Worm (Caenorhabditis elegans): Measurements from ENCODE around the gene F54B3.1.

DNA sequence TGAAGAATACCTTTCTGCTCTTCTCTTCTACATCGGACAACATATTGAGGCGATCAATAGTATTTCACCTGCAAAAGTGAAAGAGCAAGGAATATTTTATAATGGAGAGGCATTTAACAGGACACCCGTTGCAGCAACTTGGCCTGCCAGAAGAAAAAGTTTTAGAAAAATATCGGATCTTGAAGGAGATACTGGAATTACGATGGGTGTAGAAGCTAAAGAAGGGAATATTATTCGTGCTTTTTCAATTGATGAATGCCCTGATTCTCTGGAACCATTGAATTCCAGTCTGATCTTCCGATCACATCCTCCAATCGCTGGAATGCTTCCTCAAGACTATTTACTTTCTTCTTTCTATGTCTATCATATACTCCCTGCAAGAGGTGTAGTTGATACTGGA is 10.2 kb downstream of the F54B3.1 start:
- TF ChIP-seq pqm-1 (tag; optimal IDR thresholded peaks at IDR 0.05) (no peak), nhr-43 (tag; optimal IDR thresholded peaks at IDR 0.05; ENCODE audit: poor library complexity, severe bottlenecking) (no peak), zag-1 (tag; optimal IDR thresholded peaks at IDR 0.05) (no peak), ztf-11 (tag; optimal IDR thresholded peaks at IDR 0.05) (no peak), R02D3.7 (tag; optimal IDR thresholded peaks at IDR 0.05) (no peak), elt-3 (tag; optimal IDR thresholded peaks at IDR 0.05) (no peak)
